Worm (Caenorhabditis elegans) whole organism, L2 larva: ENCODE data around the gene B0393.9.

Source experiments
- C34F6.9 ChIP-seq: fragments of 150-350 bp; optimal IDR thresholded peaks from 2 replicates; lab custom pipeline; 2014; ENCODE audit warnings: missing biosample characterization, missing genetic modification characterization
- F13H6.1 ChIP-seq: sonication (generic microtip); optimal IDR thresholded peaks from 2 replicates; lab custom pipeline; 2016; ENCODE audit warnings: missing genetic modification characterization, missing compliant biosample characterization
- R02D3.7 ChIP-seq: fragments of 150-350 bp; optimal IDR thresholded peaks from 2 replicates; lab custom pipeline; 2014; ENCODE audit warnings: missing biosample characterization, missing genetic modification characterization
- ZK546.5 ChIP-seq: sonication (generic microtip); optimal IDR thresholded peaks from 2 replicates; lab custom pipeline; 2017; ENCODE audit warnings: missing biosample characterization, missing genetic modification characterization
- alr-1 ChIP-seq: fragments of 150-350 bp; optimal IDR thresholded peaks from 2 replicates; lab custom pipeline; 2014; ENCODE audit warnings: missing biosample characterization, missing genetic modification characterization
- aly-2 ChIP-seq: fragments of 150-350 bp; optimal IDR thresholded peaks from 2 replicates; lab custom pipeline; 2014; ENCODE audit warnings: missing biosample characterization, missing genetic modification characterization
- blmp-1 ChIP-seq: sonication (generic microtip); optimal IDR thresholded peaks from 2 replicates; lab custom pipeline; 2017; ENCODE audit warnings: missing genetic modification characterization, mild to moderate bottlenecking, missing compliant biosample characterization, antibody characterized with exemption, moderate library complexity; ENCODE audit not compliant: insufficient read depth
- ceh-16 ChIP-seq: fragments of 150-350 bp; optimal IDR thresholded peaks from 2 replicates; lab custom pipeline; 2014; ENCODE audit warnings: missing biosample characterization, missing genetic modification characterization
- ceh-82 ChIP-seq: fragments of 150-350 bp; optimal IDR thresholded peaks from 2 replicates; lab custom pipeline; 2014; ENCODE audit warnings: missing biosample characterization, missing genetic modification characterization
- crh-2 ChIP-seq: sonication (generic microtip); optimal IDR thresholded peaks from 2 replicates; lab custom pipeline; 2017; ENCODE audit warnings: missing biosample characterization, missing genetic modification characterization
- egl-27 ChIP-seq: sonication (generic microtip); optimal IDR thresholded peaks from 3 replicates; lab custom pipeline; 2017; ENCODE audit warnings: missing biosample characterization, missing genetic modification reagents, missing genetic modification characterization
- elt-1 ChIP-seq: fragments of 150-350 bp; optimal IDR thresholded peaks from 2 replicates; lab custom pipeline; 2014; ENCODE audit warnings: missing biosample characterization, missing genetic modification characterization
- elt-3 ChIP-seq: sonication (generic microtip); optimal IDR thresholded peaks from 2 replicates; lab custom pipeline; 2017; ENCODE audit warnings: missing biosample characterization, missing genetic modification characterization
- fos-1 ChIP-seq: fragments of 150-350 bp; optimal IDR thresholded peaks from 2 replicates; lab custom pipeline; 2014; ENCODE audit warnings: missing biosample characterization, missing genetic modification characterization
- lin-11 ChIP-seq: fragments of 150-350 bp; sonication (generic microtip); optimal IDR thresholded peaks from 2 replicates; lab custom pipeline; 2014; ENCODE audit warnings: missing biosample characterization, missing genetic modification characterization, inconsistent platforms, mixed read lengths
- lin-13 ChIP-seq: fragments of 150-350 bp; optimal IDR thresholded peaks from 2 replicates; lab custom pipeline; 2014; ENCODE audit warnings: missing biosample characterization, missing genetic modification reagents, missing genetic modification characterization
- lin-39 ChIP-seq: fragments of 150-350 bp; optimal IDR thresholded peaks from 2 replicates; lab custom pipeline; 2014; ENCODE audit warnings: missing biosample characterization, missing genetic modification reagents, missing genetic modification characterization
- lsy-2 ChIP-seq, 2 experiments: fragments of 150-350 bp in 1 of 2; sonication (generic microtip) in 1 of 2; optimal IDR thresholded peaks; 2 replicates each; lab custom pipeline; 2014 to 2017; ENCODE audit warnings: missing biosample characterization in 2 of 2, missing genetic modification characterization in 2 of 2
- mab-5 ChIP-seq: fragments of 150-350 bp; optimal IDR thresholded peaks from 2 replicates; lab custom pipeline; 2014; ENCODE audit warnings: missing biosample characterization, missing genetic modification characterization
- mbf-1 ChIP-seq: sonication (generic microtip); optimal IDR thresholded peaks from 2 replicates; lab custom pipeline; 2017; ENCODE audit warnings: missing biosample characterization, missing genetic modification characterization
- nhr-11 ChIP-seq: fragments of 150-350 bp; optimal IDR thresholded peaks from 2 replicates; lab custom pipeline; 2014; ENCODE audit warnings: missing biosample characterization, missing genetic modification characterization
- nhr-129 ChIP-seq: fragments of 150-350 bp; optimal IDR thresholded peaks from 2 replicates; lab custom pipeline; 2014; ENCODE audit warnings: missing biosample characterization, missing genetic modification characterization
- nhr-21 ChIP-seq: fragments of 150-350 bp; optimal IDR thresholded peaks from 2 replicates; lab custom pipeline; 2014; ENCODE audit warnings: missing biosample characterization, missing genetic modification characterization
- nhr-237 ChIP-seq: fragments of 150-350 bp; optimal IDR thresholded peaks from 2 replicates; lab custom pipeline; 2014; ENCODE audit warnings: missing biosample characterization, missing genetic modification characterization
- nhr-25 ChIP-seq: fragments of 150-350 bp; sonication (generic microtip); optimal IDR thresholded peaks from 3 replicates; lab custom pipeline; 2014; ENCODE audit warnings: missing biosample characterization, missing genetic modification characterization
- nhr-6 ChIP-seq: fragments of 150-350 bp; optimal IDR thresholded peaks from 2 replicates; lab custom pipeline; 2014; ENCODE audit warnings: missing biosample characterization, missing genetic modification characterization
- nhr-77 ChIP-seq: fragments of 150-350 bp; optimal IDR thresholded peaks from 2 replicates; lab custom pipeline; 2014; ENCODE audit warnings: missing biosample characterization, missing genetic modification characterization
- peb-1 ChIP-seq: fragments of 150-350 bp; optimal IDR thresholded peaks from 2 replicates; lab custom pipeline; 2014; ENCODE audit warnings: missing biosample characterization, missing genetic modification characterization
- sem-4 ChIP-seq: fragments of 150-350 bp; optimal IDR thresholded peaks from 2 replicates; lab custom pipeline; 2014; ENCODE audit warnings: missing biosample characterization, missing genetic modification reagents, missing genetic modification characterization
- sma-3 ChIP-seq: sonication (generic microtip); optimal IDR thresholded peaks from 2 replicates; lab custom pipeline; 2016; ENCODE audit warnings: missing genetic modification reagents, missing genetic modification characterization, missing compliant biosample characterization
- sma-9 ChIP-seq, 2 experiments: fragments of 150-350 bp in 1 of 2; sonication (generic microtip) in 1 of 2; optimal IDR thresholded peaks; 2 replicates each; lab custom pipeline; 2014 to 2016; ENCODE audit warnings: missing genetic modification characterization in 2 of 2, mild to moderate bottlenecking in 1 of 2, missing biosample characterization in 1 of 2, missing compliant biosample characterization in 1 of 2, missing genetic modification reagents in 1 of 2, moderate library complexity in 1 of 2
- snpc-4 ChIP-seq: fragments of 150-350 bp; optimal IDR thresholded peaks from 2 replicates; lab custom pipeline; 2014; ENCODE audit warnings: missing biosample characterization, missing genetic modification characterization
- unc-39 ChIP-seq: fragments of 150-350 bp; optimal IDR thresholded peaks from 2 replicates; lab custom pipeline; 2014; ENCODE audit warnings: missing biosample characterization, missing genetic modification characterization
- unc-55 ChIP-seq: fragments of 150-350 bp; sonication (generic microtip); optimal IDR thresholded peaks from 3 replicates; lab custom pipeline; 2014; ENCODE audit warnings: missing biosample characterization, missing genetic modification reagents, missing genetic modification characterization
- zag-1 ChIP-seq: fragments of 150-350 bp; optimal IDR thresholded peaks from 2 replicates; lab custom pipeline; 2014; ENCODE audit warnings: missing biosample characterization, missing genetic modification characterization
- ztf-1 ChIP-seq: fragments of 200-800 bp; sonication (Bioruptor generic); conservative IDR thresholded peaks from 2 replicates; pipeline ENCODE4 v1.3.6; 2022; ENCODE audit warnings: missing genetic modification characterization, missing compliant biosample characterization

B0393.9 gene

ce11 chrIII:4735443-4735842 lies 44.5 kb downstream of the B0393.9 start, which contains the start of gene F17C8.7:
F17C8.7 (plus strand) TSS chrIII:4735743.
- TF ChIP-seq nhr-77 (tag; lab: Kevin White, UChicago): no peak
- no peak for TF ChIP-seq mbf-1 (tag; lab: Kevin White, UChicago)
- no peak for TF ChIP-seq zag-1 (tag; lab: Kevin White, UChicago)
- TF ChIP-seq elt-3 (tag; lab: Kevin White, UChicago): no peak
- TF ChIP-seq sma-9 (GFP tag; optimal IDR thresholded peaks at IDR 0.05; lab: Kevin White, UChicago): no peak
- no peak for TF ChIP-seq sma-9 (tag; optimal IDR thresholded peaks at IDR 0.05; lab: Kevin White, UChicago)
- TF ChIP-seq nhr-237: no peak
- TF ChIP-seq crh-2 (tag; lab: Kevin White, UChicago): no peak

- TF ChIP-seq unc-39 (tag; lab: Kevin White, UChicago) (no peak), unc-55 (GFP tag; lab: Kevin White, UChicago) (no peak), ztf-1 (GFP tag; lab: Robert Waterston, UW) (no peak), zag-1 (tag; lab: Kevin White, UChicago) (no peak), snpc-4 (tag; lab: Kevin White, UChicago) (no peak), sma-3 (GFP tag; lab: Kevin White, UChicago) (no peak), lin-13 (no peak), fos-1 (tag; lab: Kevin White, UChicago) (no peak), sma-9 (GFP tag; optimal IDR thresholded peaks at IDR 0.05; lab: Kevin White, UChicago) (no peak), sma-9 (tag; optimal IDR thresholded peaks at IDR 0.05; lab: Kevin White, UChicago) (no peak), egl-27 (no peak), ceh-16 (tag; lab: Kevin White, UChicago) (no peak), nhr-11 (tag; lab: Kevin White, UChicago) (no peak), nhr-237 (no peak), ZK546.5 (tag; lab: Kevin White, UChicago) (no peak), nhr-129 (tag; lab: Kevin White, UChicago) (no peak), nhr-6 (tag; lab: Kevin White, UChicago) (no peak), mab-5 (tag; lab: Kevin White, UChicago) (no peak), crh-2 (tag; lab: Kevin White, UChicago) (no peak), sem-4 (tag; lab: Kevin White, UChicago) (no peak)
Observed at ce11 chrIII:4734056-4734455, 45.9 kb downstream of the B0393.9 start, which contains the start of gene F17C8.9. F17C8.9 (plus strand) TSS chrIII:4734356.

ce11 chrIII:4731295-4731988 lies 48.5 kb downstream of the B0393.9 start, which contains the start of gene F17C8.3:
F17C8.3 (plus strand) TSS chrIII:4731938.
- TF ChIP-seq nhr-25 (tag; lab: Kevin White, UChicago) (no peak), nhr-21 (tag; lab: Kevin White, UChicago) (no peak), snpc-4 (tag; lab: Kevin White, UChicago) (no peak), ceh-16 (tag; lab: Kevin White, UChicago) (no peak), ceh-82 (tag; lab: Kevin White, UChicago) (no peak), elt-3 (tag; lab: Kevin White, UChicago) (no peak), sma-9 (GFP tag; optimal IDR thresholded peaks at IDR 0.05; lab: Kevin White, UChicago) (peak; percentile 56), sma-9 (tag; optimal IDR thresholded peaks at IDR 0.05; lab: Kevin White, UChicago) (no peak), nhr-11 (tag; lab: Kevin White, UChicago) (no peak), C34F6.9 (tag; lab: Kevin White, UChicago) (peak; percentile 47), aly-2 (tag; lab: Kevin White, UChicago) (no peak), sem-4 (tag; lab: Kevin White, UChicago) (no peak), mab-5 (tag; lab: Kevin White, UChicago) (peak; percentile 32), lin-39 (tag; lab: Kevin White, UChicago) (no peak), nhr-129 (tag; lab: Kevin White, UChicago) (peak; percentile 15), peb-1 (tag; lab: Kevin White, UChicago) (no peak), alr-1 (tag; lab: Kevin White, UChicago) (no peak), lsy-2 (tag; optimal IDR thresholded peaks at IDR 0.05; lab: Kevin White, UChicago) (peak in 1 of 2 experiments; percentile 56), lin-11 (tag; lab: Kevin White, UChicago) (no peak), ztf-1 (GFP tag; lab: Robert Waterston, UW) (no peak), nhr-77 (tag; lab: Kevin White, UChicago) (no peak), R02D3.7 (no peak), elt-1 (tag; lab: Kevin White, UChicago) (no peak), F13H6.1 (tag; lab: Kevin White, UChicago) (peak; percentile 73), blmp-1 (tag; lab: Kevin White, UChicago) (no peak), egl-27 (no peak)
- TF ChIP-seq, all 48 proteins: peak for 6
